Worm (Caenorhabditis elegans) whole organism, mixed stage, embryonic: ENCODE results near the gene rbm-7.

Source experiments
- M03D4.4 ChIP-seq: sonication (generic microtip); optimal IDR thresholded peaks from 2 replicates; lab custom pipeline; 2017; ENCODE audit warnings: mild to moderate bottlenecking, missing genetic modification characterization, missing compliant biosample characterization
- bed-3 ChIP-seq: fragments of 200-800 bp; sonication (Bioruptor generic); optimal IDR thresholded peaks from 3 replicates; lab custom pipeline; 2018; ENCODE audit warnings: mild to moderate bottlenecking, missing genetic modification characterization, moderate library complexity, missing compliant biosample characterization
- blmp-1 ChIP-seq: fragments of 150-350 bp; optimal IDR thresholded peaks from 2 replicates; lab custom pipeline; 2014; ENCODE audit warnings: missing biosample characterization, missing genetic modification characterization
- ceh-43 ChIP-seq: fragments of 200-800 bp; sonication (Bioruptor generic); optimal IDR thresholded peaks from 2 replicates; lab custom pipeline; 2018; ENCODE audit warnings: mild to moderate bottlenecking, missing genetic modification characterization, moderate library complexity, missing compliant biosample characterization
- ceh-83 ChIP-seq: fragments of 200-800 bp; sonication (Bioruptor generic); optimal IDR thresholded peaks from 2 replicates; lab custom pipeline; 2018; ENCODE audit warnings: mild to moderate bottlenecking, missing genetic modification characterization, missing compliant biosample characterization
- ces-1 ChIP-seq: fragments of 150-350 bp; optimal IDR thresholded peaks from 2 replicates; lab custom pipeline; 2014; ENCODE audit warnings: missing biosample characterization, missing genetic modification reagents, missing genetic modification characterization
- cnd-1 ChIP-seq: fragments of 200-800 bp; sonication (Bioruptor generic); optimal IDR thresholded peaks from 2 replicates; lab custom pipeline; 2018; ENCODE audit warnings: mild to moderate bottlenecking, missing genetic modification characterization, missing compliant biosample characterization
- drap-1 ChIP-seq: fragments of 200-800 bp; sonication (Bioruptor generic); optimal IDR thresholded peaks from 3 replicates; lab custom pipeline; 2018; ENCODE audit warnings: mild to moderate bottlenecking, missing genetic modification characterization, missing compliant biosample characterization
- elt-1 ChIP-seq: sonication (generic microtip); optimal IDR thresholded peaks from 2 replicates; lab custom pipeline; 2017; ENCODE audit warnings: missing genetic modification characterization, mild to moderate bottlenecking, missing compliant biosample characterization, antibody characterized with exemption, moderate library complexity, borderline replicate concordance; ENCODE audit not compliant: insufficient read depth
- elt-3 ChIP-seq: fragments of 150-350 bp; optimal IDR thresholded peaks from 2 replicates; lab custom pipeline; 2014; ENCODE audit warnings: missing biosample characterization, missing genetic modification characterization
- flh-1 ChIP-seq: fragments of 200-800 bp; sonication (Bioruptor generic); optimal IDR thresholded peaks from 2 replicates; lab custom pipeline; 2018; ENCODE audit warnings: mild to moderate bottlenecking, missing genetic modification characterization, moderate library complexity, missing compliant biosample characterization
- ham-2 ChIP-seq: fragments of 200-800 bp; sonication (Bioruptor generic); optimal IDR thresholded peaks from 2 replicates; lab custom pipeline; 2018; ENCODE audit warnings: mild to moderate bottlenecking, missing genetic modification characterization, missing compliant biosample characterization
- lin-32 ChIP-seq: fragments of 200-800 bp; sonication (Bioruptor generic); optimal IDR thresholded peaks from 2 replicates; lab custom pipeline; 2018; ENCODE audit warnings: mild to moderate bottlenecking, missing genetic modification characterization, missing compliant biosample characterization
- lsy-2 ChIP-seq: fragments of 150-350 bp; optimal IDR thresholded peaks from 2 replicates; lab custom pipeline; 2014; ENCODE audit warnings: missing biosample characterization, missing genetic modification characterization
- mep-1 ChIP-seq: fragments of 150-350 bp; optimal IDR thresholded peaks from 2 replicates; lab custom pipeline; 2017; ENCODE audit warnings: missing biosample characterization, missing genetic modification reagents, missing genetic modification characterization, inconsistent platforms
- mls-2 ChIP-seq: sonication (generic microtip); optimal IDR thresholded peaks from 2 replicates; lab custom pipeline; 2016; ENCODE audit warnings: mild to moderate bottlenecking, missing genetic modification characterization, moderate library complexity, missing compliant biosample characterization
- nhr-12 ChIP-seq: fragments of 150-350 bp; optimal IDR thresholded peaks from 2 replicates; lab custom pipeline; 2014; ENCODE audit warnings: missing biosample characterization, missing genetic modification characterization
- nhr-2 ChIP-seq: fragments of 150-350 bp; optimal IDR thresholded peaks from 2 replicates; lab custom pipeline; 2014; ENCODE audit warnings: missing biosample characterization, missing genetic modification characterization
- nhr-237 ChIP-seq: fragments of 150-350 bp; optimal IDR thresholded peaks from 2 replicates; lab custom pipeline; 2014; ENCODE audit warnings: missing biosample characterization, missing genetic modification characterization
- nhr-28 ChIP-seq: fragments of 150-350 bp; optimal IDR thresholded peaks from 2 replicates; lab custom pipeline; 2014; ENCODE audit warnings: missing biosample characterization, missing genetic modification characterization
- nhr-76 ChIP-seq: sonication (generic microtip); optimal IDR thresholded peaks from 2 replicates; lab custom pipeline; 2017; ENCODE audit warnings: missing biosample characterization, missing genetic modification characterization
- pha-4 ChIP-seq: fragments of 150-350 bp; optimal IDR thresholded peaks from 2 replicates; lab custom pipeline; 2018; ENCODE audit warnings: missing biosample characterization, missing genetic modification reagents, missing genetic modification characterization
- sem-2 ChIP-seq: fragments of 200-800 bp; sonication (Bioruptor generic); optimal IDR thresholded peaks from 2 replicates; lab custom pipeline; 2018; ENCODE audit warnings: mild to moderate bottlenecking, missing genetic modification characterization, missing compliant biosample characterization
- snpc-4 ChIP-seq: fragments of 150-350 bp; optimal IDR thresholded peaks from 2 replicates; lab custom pipeline; 2014; ENCODE audit warnings: missing biosample characterization, missing genetic modification characterization
- sptf-1 ChIP-seq: sonication (generic microtip); optimal IDR thresholded peaks from 2 replicates; lab custom pipeline; 2017; ENCODE audit warnings: mild to moderate bottlenecking, missing genetic modification characterization, moderate library complexity, missing compliant biosample characterization
- unc-120 ChIP-seq: sonication (generic microtip); optimal IDR thresholded peaks from 2 replicates; lab custom pipeline; 2017; ENCODE audit warnings: missing genetic modification characterization, missing compliant biosample characterization; ENCODE audit not compliant: poor library complexity, severe bottlenecking
- unc-39 ChIP-seq: fragments of 150-350 bp; optimal IDR thresholded peaks from 2 replicates; lab custom pipeline; 2014; ENCODE audit warnings: missing biosample characterization, missing genetic modification characterization
- unc-62 ChIP-seq: fragments of 150-350 bp; optimal IDR thresholded peaks from 2 replicates; lab custom pipeline; 2014; ENCODE audit warnings: missing biosample characterization, missing genetic modification reagents, missing genetic modification characterization
- ztf-11 ChIP-seq: fragments of 150-350 bp; optimal IDR thresholded peaks from 2 replicates; lab custom pipeline; 2014; ENCODE audit warnings: missing biosample characterization, missing genetic modification characterization

Gene rbm-7

DNA sequence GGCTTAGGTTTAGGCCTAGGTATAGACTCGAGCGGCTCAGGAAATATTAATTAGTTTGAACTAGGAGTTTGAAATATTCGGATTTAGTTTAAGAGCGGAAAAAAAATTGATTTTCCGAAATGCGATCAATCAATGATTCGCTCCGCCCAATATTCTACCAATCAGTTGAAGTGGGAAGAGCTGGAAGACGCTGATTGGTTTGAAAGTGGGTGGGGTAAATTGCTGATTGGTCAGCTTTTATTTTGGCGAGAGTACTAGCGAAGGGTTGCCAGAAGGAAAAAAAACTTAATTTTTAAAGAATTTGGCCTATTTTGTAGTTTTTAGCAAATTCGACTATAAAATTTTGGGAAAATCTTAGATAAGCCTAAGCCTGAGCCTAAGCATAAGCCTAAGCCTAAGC lies 12.4 kb upstream of the rbm-7 start:
- no peak for TF ChIP-seq unc-120 (tag; lab: Kevin White, UChicago)
- TF ChIP-seq, all 35 proteins: peak for 0

ce11 chrIII:12942307-12942706 lies 10.6 kb upstream of the rbm-7 start, which contains the start of gene unc-25:
unc-25 (plus strand) TSS chrIII:12942651.
- TF ChIP-seq M03D4.4 (tag; lab: Kevin White, UChicago) (no peak), nhr-2 (tag; lab: Kevin White, UChicago) (no peak), nhr-237 (no peak), ham-2 (no peak), elt-3 (tag; lab: Kevin White, UChicago) (no peak), blmp-1 (tag; lab: Kevin White, UChicago) (no peak), sem-2 (GFP tag; lab: Kevin White, UChicago) (no peak), lin-32 (no peak), unc-120 (tag; lab: Kevin White, UChicago) (no peak), ces-1 (no peak), sptf-1 (no peak), mls-2 (tag; lab: Kevin White, UChicago) (no peak), ztf-11 (tag; lab: Kevin White, UChicago) (no peak), nhr-12 (tag; lab: Kevin White, UChicago) (no peak)

- no peak for TF ChIP-seq ztf-11 (tag; lab: Kevin White, UChicago)
- TF ChIP-seq lsy-2 = no peak
- TF ChIP-seq snpc-4 (tag; lab: Kevin White, UChicago) = no peak
- TF ChIP-seq nhr-12 (tag; lab: Kevin White, UChicago) = no peak
- no peak for TF ChIP-seq bed-3 (GFP tag; lab: Kevin White, UChicago)
- TF ChIP-seq sptf-1 = no peak
- TF ChIP-seq ham-2 = no peak
- TF ChIP-seq nhr-76 (tag; lab: Kevin White, UChicago) = no peak
- TF ChIP-seq lin-32 = no peak
- TF ChIP-seq ces-1 = no peak
- no peak for TF ChIP-seq flh-1
- no peak for TF ChIP-seq sem-2 (GFP tag; lab: Kevin White, UChicago)
Measured at ce11 chrIII:12934417-12934816, 2.8 kb upstream of the rbm-7 start, which contains the start of gene epg-3. epg-3 (plus strand) TSS chrIII:12934717.

ce11 chrIII:12932776-12933175 lies 1.1 kb upstream of the rbm-7 start:
- no peak for TF ChIP-seq nhr-2 (tag; lab: Kevin White, UChicago)

ce11 chrIII:12931108-12931507 lies 559 bp downstream of the rbm-7 start:
- no peak for TF ChIP-seq nhr-28 (tag; lab: Kevin White, UChicago)
- TF ChIP-seq mep-1 (tag; lab: Kevin White, UChicago) = no peak
- TF ChIP-seq M03D4.4 (tag; lab: Kevin White, UChicago) = no peak
- no peak for TF ChIP-seq unc-62 (GFP tag; lab: Kevin White, UChicago)
- TF ChIP-seq flh-1 = no peak
- no peak for TF ChIP-seq lsy-2
- TF ChIP-seq bed-3 (GFP tag; lab: Kevin White, UChicago) = no peak
- no peak for TF ChIP-seq drap-1 (GFP tag; lab: Kevin White, UChicago)
- TF ChIP-seq nhr-237 = no peak
- no peak for TF ChIP-seq sptf-1
- no peak for TF ChIP-seq nhr-12 (tag; lab: Kevin White, UChicago)
- no peak for TF ChIP-seq elt-3 (tag; lab: Kevin White, UChicago)
- TF ChIP-seq ceh-83 = no peak
- TF ChIP-seq unc-120 (tag; lab: Kevin White, UChicago) = no peak

DNA sequence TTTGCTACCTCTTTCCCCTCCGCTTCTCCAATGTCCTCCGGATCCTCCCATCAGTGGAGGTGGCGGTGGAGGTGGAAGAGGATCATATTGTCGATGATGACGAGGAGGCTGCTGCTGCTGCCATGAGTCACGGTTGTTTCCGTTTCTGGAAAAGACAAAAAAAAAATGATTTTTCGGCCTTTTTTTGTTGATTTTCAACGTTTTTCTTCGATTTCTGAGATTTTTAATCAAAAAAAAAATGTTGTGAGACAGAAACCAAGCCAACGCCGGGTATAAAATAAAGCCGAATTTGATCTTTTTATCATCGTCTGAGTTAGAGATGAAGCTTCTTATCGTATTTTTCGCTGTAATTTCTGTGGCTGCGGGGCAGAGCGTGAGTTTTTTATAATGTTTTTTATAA lies 2.1 kb downstream of the rbm-7 start, which contains the start of gene Y37D8A.19:
Y37D8A.19 (plus strand) TSS at position 301 of the 400 bp plus-strand sequence.
- TF ChIP-seq ceh-83 (no peak), ceh-43 (GFP tag; lab: Kevin White, UChicago) (no peak), nhr-76 (tag; lab: Kevin White, UChicago) (no peak), pha-4 (tag; lab: Kevin White, UChicago) (no peak), mep-1 (tag; lab: Kevin White, UChicago) (no peak), nhr-12 (tag; lab: Kevin White, UChicago) (no peak), elt-1 (tag; lab: Kevin White, UChicago) (no peak), nhr-2 (tag; lab: Kevin White, UChicago) (no peak), sptf-1 (no peak), snpc-4 (tag; lab: Kevin White, UChicago) (no peak), blmp-1 (tag; lab: Kevin White, UChicago) (no peak), unc-39 (tag; lab: Kevin White, UChicago) (no peak), lin-32 (no peak), cnd-1 (tag; lab: Kevin White, UChicago) (no peak), bed-3 (GFP tag; lab: Kevin White, UChicago) (no peak), nhr-28 (tag; lab: Kevin White, UChicago) (no peak), M03D4.4 (tag; lab: Kevin White, UChicago) (no peak)
- TF ChIP-seq, all 35 proteins: peak for 0
